Fruit fly (Drosophila melanogaster) whole organism, embryonic: ENCODE results near the gene neb.
A peak's percentile ranks its signal among the peaks of the same experiment; 100 is the strongest.

Source experiments
- Abd-B ChIP-seq: fragments of 200-800 bp; sonication (Bioruptor generic); optimal IDR thresholded peaks from 2 replicates; lab custom pipeline; 2018; ENCODE audit warnings: missing biosample characterization, mild to moderate bottlenecking, missing genetic modification characterization, moderate library complexity
- Atf-2 ChIP-seq: fragments of 200-800 bp; sonication (Bioruptor generic); optimal IDR thresholded peaks from 2 replicates; lab custom pipeline; 2016; ENCODE audit warnings: missing biosample characterization, missing genetic modification characterization
- Bdp1 ChIP-seq: fragments of 200-800 bp; sonication (Bioruptor generic); optimal IDR thresholded peaks from 3 replicates; lab custom pipeline; 2016; ENCODE audit warnings: missing biosample characterization, missing genetic modification characterization
- CG10209 ChIP-seq: fragments of 200-800 bp; sonication (Bioruptor generic); optimal IDR thresholded peaks from 3 replicates; lab custom pipeline; 2017; ENCODE audit warnings: missing biosample characterization, mild to moderate bottlenecking, missing genetic modification characterization, missing genetic modification reagents
- CG11398 ChIP-seq: fragments of 200-800 bp; sonication (Bioruptor generic); optimal IDR thresholded peaks from 2 replicates; lab custom pipeline; 2016; ENCODE audit warnings: missing biosample characterization, missing genetic modification characterization
- CG11504 ChIP-seq: fragments of 200-800 bp; sonication (Bioruptor generic); optimal IDR thresholded peaks from 3 replicates; lab custom pipeline; 2019; ENCODE audit warnings: missing biosample characterization, mild to moderate bottlenecking, missing genetic modification characterization, moderate library complexity
- CG13287 ChIP-seq: fragments of 200-800 bp; sonication (Bioruptor generic); IDR thresholded peaks from 2 replicates; pipeline ENCODE4 v1.3.6; 2022; ENCODE audit warnings: missing biosample characterization, missing genetic modification characterization; ENCODE audit not compliant: partially characterized antibody
- CG13894 ChIP-seq: fragments of 200-800 bp; sonication (Bioruptor generic); optimal IDR thresholded peaks from 3 replicates; lab custom pipeline; 2018; ENCODE audit warnings: missing biosample characterization, mild to moderate bottlenecking, missing genetic modification characterization, moderate library complexity
- CG14667 ChIP-seq: fragments of 200-800 bp; sonication (Bioruptor generic); IDR thresholded peaks from 2 replicates; pipeline ENCODE4 v1.3.6; 2022; ENCODE audit warnings: missing biosample characterization, missing genetic modification characterization
- CG15696 ChIP-seq: fragments of 200-800 bp; sonication (Bioruptor generic); optimal IDR thresholded peaks from 2 replicates; lab custom pipeline; 2019; ENCODE audit warnings: missing biosample characterization, mild to moderate bottlenecking, missing genetic modification characterization, moderate library complexity
- CG17361 ChIP-seq: fragments of 200-800 bp; sonication (Bioruptor generic); IDR thresholded peaks from 3 replicates; pipeline ENCODE4 v1.3.6; 2022; ENCODE audit warnings: missing biosample characterization, missing genetic modification characterization
- CG2129 ChIP-seq: fragments of 200-800 bp; sonication (Bioruptor generic); IDR thresholded peaks from 2 replicates; pipeline ENCODE4 v1.3.6; 2022; ENCODE audit warnings: missing biosample characterization, missing genetic modification characterization; ENCODE audit not compliant: partially characterized antibody
- CG42726 ChIP-seq: fragments of 200-800 bp; sonication (Bioruptor generic); IDR thresholded peaks from 2 replicates; pipeline ENCODE4 v1.3.6; 2022; ENCODE audit warnings: missing biosample characterization, missing genetic modification characterization; ENCODE audit not compliant: partially characterized antibody
- CG4360 ChIP-seq: fragments of 200-800 bp; sonication (Bioruptor generic); IDR thresholded peaks from 2 replicates; pipeline ENCODE4 v1.3.6; 2022; ENCODE audit warnings: missing biosample characterization, missing genetic modification characterization
- CG6175 ChIP-seq: fragments of 200-800 bp; sonication (Bioruptor generic); IDR thresholded peaks from 3 replicates; pipeline ENCODE4 v1.3.6; 2022; ENCODE audit warnings: missing biosample characterization, missing genetic modification characterization
- CG6254 ChIP-seq: fragments of 200-800 bp; sonication (Bioruptor generic); optimal IDR thresholded peaks from 3 replicates; lab custom pipeline; 2017; ENCODE audit warnings: mild to moderate bottlenecking, missing biosample characterization, missing genetic modification reagents, missing genetic modification characterization
- CG6689 ChIP-seq: fragments of 200-800 bp; sonication (Bioruptor generic); IDR thresholded peaks from 2 replicates; pipeline ENCODE4 v1.3.6; 2022; ENCODE audit warnings: missing biosample characterization, missing genetic modification characterization
- CG8944 ChIP-seq: fragments of 200-800 bp; sonication (Bioruptor generic); optimal IDR thresholded peaks from 3 replicates; lab custom pipeline; 2016; ENCODE audit warnings: missing biosample characterization, missing genetic modification characterization
- CG9727 ChIP-seq: fragments of 200-800 bp; sonication (Bioruptor generic); optimal IDR thresholded peaks from 3 replicates; lab custom pipeline; 2017; ENCODE audit warnings: missing biosample characterization, mild to moderate bottlenecking, missing genetic modification characterization
- Deaf1 ChIP-seq: fragments of 200-800 bp; optimal IDR thresholded peaks from 3 replicates; lab custom pipeline; 2019; ENCODE audit warnings: missing biosample characterization, mild to moderate bottlenecking, missing genetic modification characterization, moderate library complexity
- ERR ChIP-seq: fragments of 200-800 bp; sonication (Bioruptor generic); optimal IDR thresholded peaks from 2 replicates; lab custom pipeline; 2016; ENCODE audit warnings: missing biosample characterization, missing genetic modification characterization
- Hand ChIP-seq: fragments of 200-800 bp; sonication (Bioruptor generic); optimal IDR thresholded peaks from 2 replicates; lab custom pipeline; 2017; ENCODE audit warnings: mild to moderate bottlenecking, missing biosample characterization, missing genetic modification reagents, missing genetic modification characterization
- Mrtf ChIP-seq: fragments of 200-800 bp; sonication (Bioruptor generic); IDR thresholded peaks from 3 replicates; pipeline ENCODE4 v1.3.6; 2022; ENCODE audit warnings: missing biosample characterization, missing genetic modification characterization
- NfI ChIP-seq: fragments of 200-800 bp; sonication (Bioruptor generic); optimal IDR thresholded peaks from 3 replicates; lab custom pipeline; 2018; ENCODE audit warnings: missing biosample characterization, mild to moderate bottlenecking, missing genetic modification characterization, moderate library complexity
- Six4 ChIP-seq: fragments of 200-800 bp; sonication (Bioruptor generic); optimal IDR thresholded peaks from 2 replicates; lab custom pipeline; 2016; ENCODE audit warnings: missing biosample characterization, missing genetic modification characterization
- Usf ChIP-seq: fragments of 200-800 bp; sonication (Bioruptor generic); optimal IDR thresholded peaks from 2 replicates; lab custom pipeline; 2017; ENCODE audit warnings: missing genotype, missing biosample characterization, missing genetic modification characterization
- YL-1 ChIP-seq: fragments of 200-800 bp; sonication (Bioruptor generic); optimal IDR thresholded peaks from 3 replicates; lab custom pipeline; 2017; ENCODE audit warnings: missing biosample characterization, mild to moderate bottlenecking, missing genetic modification characterization
- amos ChIP-seq: fragments of 200-800 bp; sonication (Bioruptor generic); IDR thresholded peaks from 2 replicates; pipeline ENCODE4 v1.3.6; 2022; ENCODE audit warnings: missing biosample characterization, missing genetic modification characterization; ENCODE audit not compliant: partially characterized antibody
- ato ChIP-seq: fragments of 200-800 bp; sonication (Bioruptor generic); IDR thresholded peaks from 2 replicates; pipeline ENCODE4 v1.3.6; 2022; ENCODE audit warnings: missing biosample characterization, missing genetic modification characterization; ENCODE audit not compliant: partially characterized antibody
- chif ChIP-seq, 2 experiments: fragments of 200-800 bp; sonication (Bioruptor generic); optimal IDR thresholded peaks; 3 replicates each; lab custom pipeline; 2016; ENCODE audit warnings: missing biosample characterization in 2 of 2, missing genetic modification characterization in 2 of 2
- croc ChIP-seq: fragments of 200-800 bp; sonication (Bioruptor generic); conservative IDR thresholded peaks from 3 replicates; pipeline ENCODE4 v1.3.6; 2022; ENCODE audit warnings: missing biosample characterization, missing genetic modification characterization
- dpn ChIP-seq, 2 experiments: fragments of 200-800 bp; sonication (Bioruptor generic); optimal IDR thresholded peaks; 3 replicates each; lab custom pipeline; 2016; ENCODE audit warnings: missing biosample characterization in 2 of 2, missing genetic modification characterization in 2 of 2
- fd64A ChIP-seq: fragments of 200-800 bp; sonication (Bioruptor generic); optimal IDR thresholded peaks from 3 replicates; lab custom pipeline; 2018; ENCODE audit warnings: missing biosample characterization, mild to moderate bottlenecking, missing genetic modification characterization
- fru ChIP-seq: fragments of >200 bp; optimal IDR thresholded peaks from 2 replicates; lab custom pipeline; 2017
- gcm ChIP-seq: fragments of 200-800 bp; sonication (Bioruptor generic); optimal IDR thresholded peaks from 2 replicates; lab custom pipeline; 2019; ENCODE audit warnings: missing biosample characterization, mild to moderate bottlenecking, missing genetic modification characterization, moderate library complexity
- grau ChIP-seq: fragments of 200-800 bp; optimal IDR thresholded peaks from 3 replicates; lab custom pipeline; 2019; ENCODE audit warnings: missing biosample characterization, mild to moderate bottlenecking, missing genetic modification characterization, moderate library complexity
- gt ChIP-seq: fragments of 200-800 bp; sonication (Bioruptor generic); IDR thresholded peaks from 2 replicates; pipeline ENCODE4 v1.3.6; 2022; ENCODE audit warnings: missing biosample characterization, missing genetic modification characterization
- h ChIP-seq: fragments of >200 bp; optimal IDR thresholded peaks from 2 replicates; lab custom pipeline; 2017
- hkb ChIP-seq, 2 experiments: fragments of 200-800 bp in 1 of 2; fragments of >200 bp in 1 of 2; sonication (Bioruptor generic) in 1 of 2; IDR thresholded peaks in 1 of 2; optimal IDR thresholded peaks in 1 of 2; 2 replicates each; pipeline versions ENCODE4 v1.3.6 to Lab custom; 2017 to 2022; ENCODE audit warnings: missing biosample characterization in 1 of 2, missing genetic modification characterization in 1 of 2
- hth ChIP-seq: fragments of >200 bp; optimal IDR thresholded peaks from 2 replicates; lab custom pipeline; 2017; ENCODE audit warnings: inconsistent platforms
- inv ChIP-seq: fragments of 200-800 bp; sonication (Bioruptor generic); IDR thresholded peaks from 2 replicates; pipeline ENCODE4 v1.3.6; 2022; ENCODE audit warnings: missing biosample characterization, missing genetic modification characterization; ENCODE audit not compliant: partially characterized antibody
- lab ChIP-seq: fragments of 200-800 bp; sonication (Bioruptor generic); optimal IDR thresholded peaks from 3 replicates; lab custom pipeline; 2017; ENCODE audit warnings: missing biosample characterization, missing genetic modification characterization, mild to moderate bottlenecking, moderate library complexity, missing genetic modification reagents
- org-1 ChIP-seq: fragments of 200-800 bp; sonication (Bioruptor generic); optimal IDR thresholded peaks from 2 replicates; lab custom pipeline; 2017; ENCODE audit warnings: missing biosample characterization, missing genetic modification characterization
- pzg ChIP-seq: fragments of 200-800 bp; sonication (Bioruptor generic); optimal IDR thresholded peaks from 3 replicates; lab custom pipeline; 2018; ENCODE audit warnings: missing biosample characterization, mild to moderate bottlenecking, missing genetic modification characterization, moderate library complexity
- rib ChIP-seq: fragments of 200-800 bp; sonication (Bioruptor generic); IDR thresholded peaks from 2 replicates; pipeline ENCODE4 v1.3.6; 2022; ENCODE audit warnings: missing biosample characterization, missing genetic modification characterization
- sim ChIP-seq: fragments of 200-800 bp; sonication (Bioruptor generic); IDR thresholded peaks from 2 replicates; pipeline ENCODE4 v1.3.6; 2022; ENCODE audit warnings: missing biosample characterization, missing genetic modification characterization
- toy ChIP-seq: fragments of 200-800 bp; sonication (Bioruptor generic); IDR thresholded peaks from 2 replicates; pipeline ENCODE4 v1.3.6; 2022; ENCODE audit warnings: missing biosample characterization, missing genetic modification characterization
- vnd ChIP-seq: fragments of 200-800 bp; sonication (Bioruptor generic); IDR thresholded peaks from 3 replicates; pipeline ENCODE4 v1.3.6; 2022; ENCODE audit warnings: missing biosample characterization, missing genetic modification characterization; ENCODE audit not compliant: partially characterized antibody

Gene neb

dm6 chr2L:20120388-20121232, 45.1 kb downstream of the neb start (continued):
- TF ChIP-seq sim (GFP tag; lab: Robert Waterston, UW) (peak; percentile 51; the same call in 1 of the 2 replicates), CG2129 (GFP tag; lab: Robert Waterston, UW) (peak; percentile 84), CG8944 (GFP tag; lab: Kevin White, UChicago) (peak; percentile 96), CG9727 (peak; percentile 85), croc (GFP tag; lab: Robert Waterston, UW) (peak; percentile 84; the same call in 2 of the 3 replicates), fd64A (GFP tag; lab: Kevin White, UChicago) (no peak), fru (lab: Kevin White, UChicago) (no peak), Six4 (GFP tag; lab: Kevin White, UChicago) (peak; percentile 82), CG4360 (GFP tag; lab: Robert Waterston, UW) (no peak), Abd-B (peak; percentile 90), chif (GFP tag; optimal IDR thresholded peaks at IDR 0.05; lab: Kevin White, UChicago) (peak; percentile 88 to 97), ERR (GFP tag; lab: Kevin White, UChicago) (peak; percentile 59), vnd (GFP tag; lab: Robert Waterston, UW) (peak; percentile 74), grau (tag; lab: Kevin White, UChicago) (peak; percentile 80), CG13287 (GFP tag; lab: Robert Waterston, UW) (peak; percentile 77), pzg (peak; percentile 27), hkb (optimal IDR thresholded peaks at IDR 0.05; lab: Kevin White, UChicago) (peak; percentile 80), hkb (GFP tag; IDR thresholded peaks at IDR 0.05; lab: Robert Waterston, UW) (no peak; the same call in 1 of the 2 replicates), CG6175 (GFP tag; lab: Robert Waterston, UW) (peak; percentile 77), CG10209 (GFP tag; lab: Kevin White, UChicago) (peak; percentile 78), toy (GFP tag; lab: Robert Waterston, UW) (peak; percentile 22; the same call in 1 of the 2 replicates), org-1 (GFP tag; lab: Kevin White, UChicago) (peak; percentile 23), CG6254 (GFP tag; lab: Kevin White, UChicago) (peak; percentile 26), CG11504 (tag; lab: Kevin White, UChicago) (peak; percentile 100), CG6689 (GFP tag; lab: Robert Waterston, UW) (peak; percentile 67; the same call in 1 of the 2 replicates), rib (GFP tag; lab: Robert Waterston, UW) (peak; percentile 61), Hand (GFP tag; lab: Kevin White, UChicago) (no peak), amos (GFP tag; lab: Robert Waterston, UW) (peak; percentile 79), Atf-2 (GFP tag; lab: Kevin White, UChicago) (peak; percentile 93), CG42726 (GFP tag; lab: Robert Waterston, UW) (peak; percentile 90), ato (GFP tag; lab: Robert Waterston, UW) (peak; percentile 73), gcm (GFP tag; lab: Kevin White, UChicago) (no peak), h (lab: Kevin White, UChicago) (no peak), NfI (GFP tag; lab: Kevin White, UChicago) (peak; percentile 90), hth (lab: Kevin White, UChicago) (no peak), CG17361 (GFP tag; lab: Robert Waterston, UW) (peak; percentile 85), CG14667 (GFP tag; lab: Robert Waterston, UW) (peak; percentile 95), inv (GFP tag; lab: Robert Waterston, UW) (peak; percentile 67), Mrtf (GFP tag; lab: Robert Waterston, UW) (peak; percentile 97), dpn (GFP tag; optimal IDR thresholded peaks at IDR 0.05; lab: Kevin White, UChicago) (peak; percentile 96), YL-1 (GFP tag; lab: Kevin White, UChicago) (no peak), CG15696 (tag; lab: Kevin White, UChicago) (peak; percentile 95), CG11398 (GFP tag; lab: Kevin White, UChicago) (peak; percentile 87), Deaf1 (tag; lab: Kevin White, UChicago) (no peak), gt (GFP tag; lab: Robert Waterston, UW) (peak; percentile 79; the same call in 1 of the 2 replicates), Usf (peak; percentile 59), Bdp1 (GFP tag; lab: Kevin White, UChicago) (peak; percentile 52), lab (GFP tag; lab: Kevin White, UChicago) (peak; percentile 70), CG13894 (tag; lab: Kevin White, UChicago) (peak; percentile 61)
